Worm (Caenorhabditis elegans) whole organism, early embryonic: Measurements from ENCODE around the gene F48G7.8.

Experiments used
- aly-1 ChIP-seq: sonication (generic microtip); optimal IDR thresholded peaks from 2 replicates; lab custom pipeline; 2016; ENCODE audit warnings: missing genetic modification characterization, missing compliant biosample characterization
- ceh-13 ChIP-seq: fragments of 200-800 bp; sonication (Bioruptor generic); optimal IDR thresholded peaks from 2 replicates; lab custom pipeline; 2018; ENCODE audit warnings: mild to moderate bottlenecking, missing genetic modification characterization, missing compliant biosample characterization
- hnd-1 ChIP-seq: sonication (generic microtip); optimal IDR thresholded peaks from 2 replicates; lab custom pipeline; 2016; ENCODE audit warnings: missing genetic modification characterization, missing compliant biosample characterization
- pes-1 ChIP-seq: fragments of 200-800 bp; sonication (Bioruptor generic); IDR thresholded peaks from 2 replicates; pipeline ENCODE4 v1.3.6; 2022; ENCODE audit warnings: missing genetic modification reagents, missing genetic modification characterization, missing compliant biosample characterization
- tbx-11 ChIP-seq: fragments of 200-800 bp; sonication (Bioruptor generic); IDR thresholded peaks from 2 replicates; pipeline ENCODE4 v1.3.6; 2022; ENCODE audit warnings: missing genetic modification characterization, missing compliant biosample characterization

- TF ChIP-seq tbx-11 (GFP tag; lab: Robert Waterston, UW) (no peak), pes-1 (no peak), hnd-1 (no peak), ceh-13 (no peak), aly-1 (no peak)
These were observed 18.6 kb downstream of the F48G7.8 start, which contains the start of gene srw-109 for ce11 chrV:608844-609243.
